Worm (Caenorhabditis elegans): Measurements from ENCODE around the gene M03F4.4.

M03F4.4 gene

ce11 chrX:4961681-4962656 lies 4.8 kb upstream of the M03F4.4 start (continued):
- peak; percentile 55 for TF ChIP-seq sptf-1 (tag; optimal IDR thresholded peaks at IDR 0.05)

- TF ChIP-seq ceh-39 (tag; optimal IDR thresholded peaks at IDR 0.05): no peak
- TF ChIP-seq hlh-1 (tag; optimal IDR thresholded peaks at IDR 0.05): peak; percentile 12
- TF ChIP-seq unc-120 (tag; optimal IDR thresholded peaks at IDR 0.05; ENCODE audit: poor library complexity, severe bottlenecking): no peak
- TF ChIP-seq bed-3 (GFP tag; optimal IDR thresholded peaks at IDR 0.05): no peak
- no peak for TF ChIP-seq mab-5 (tag; optimal IDR thresholded peaks at IDR 0.05)
- no peak for TF ChIP-seq sem-2 (GFP tag; optimal IDR thresholded peaks at IDR 0.05)
- TF ChIP-seq ztf-11 (tag; optimal IDR thresholded peaks at IDR 0.05): peak; percentile 28
- TF ChIP-seq flh-1 (GFP tag; optimal IDR thresholded peaks at IDR 0.05): no peak
- no peak for TF ChIP-seq zip-8 (tag; optimal IDR thresholded peaks at IDR 0.05)
- no peak for TF ChIP-seq unc-39 (tag; optimal IDR thresholded peaks at IDR 0.05)
- peak; percentile 38 for TF ChIP-seq ces-1 (GFP tag; optimal IDR thresholded peaks at IDR 0.05)
- peak; percentile 16 for TF ChIP-seq M03D4.4 (tag; optimal IDR thresholded peaks at IDR 0.05)
- peak; percentile 72 for TF ChIP-seq sptf-1 (tag; optimal IDR thresholded peaks at IDR 0.05)
- TF ChIP-seq lsy-2 (tag; optimal IDR thresholded peaks at IDR 0.05): no peak
- TF ChIP-seq tbx-8 (GFP tag; optimal IDR thresholded peaks at IDR 0.05): no peak
- no peak for TF ChIP-seq cnd-1 (tag; optimal IDR thresholded peaks at IDR 0.05)
- no peak for TF ChIP-seq snpc-4 (tag; optimal IDR thresholded peaks at IDR 0.05)
- peak; percentile 34 for TF ChIP-seq ceh-43 (GFP tag; optimal IDR thresholded peaks at IDR 0.05)
- no peak for TF ChIP-seq ham-2 (GFP tag; optimal IDR thresholded peaks at IDR 0.05)
- peak; percentile 42 for TF ChIP-seq elt-1 (tag; optimal IDR thresholded peaks at IDR 0.05; ENCODE audit: borderline replicate concordance, insufficient read depth)
- TF ChIP-seq mep-1 (tag; optimal IDR thresholded peaks at IDR 0.05): no peak
- no peak for TF ChIP-seq lin-32 (GFP tag; optimal IDR thresholded peaks at IDR 0.05)
- no peak for TF ChIP-seq nhr-12 (tag; optimal IDR thresholded peaks at IDR 0.05)
- no peak for TF ChIP-seq nhr-237 (tag; optimal IDR thresholded peaks at IDR 0.05)
- TF ChIP-seq pha-4 (tag; optimal IDR thresholded peaks at IDR 0.05): no peak
- TF ChIP-seq nhr-76 (tag; optimal IDR thresholded peaks at IDR 0.05): no peak
- no peak for TF ChIP-seq elt-3 (tag; optimal IDR thresholded peaks at IDR 0.05)
- no peak for TF ChIP-seq unc-62 (GFP tag; optimal IDR thresholded peaks at IDR 0.05)
- peak; percentile 59 for TF ChIP-seq ceh-83 (GFP tag; optimal IDR thresholded peaks at IDR 0.05)
- TF ChIP-seq lin-13 (tag; optimal IDR thresholded peaks at IDR 0.05): no peak
- peak; percentile 25 for TF ChIP-seq mls-2 (tag; optimal IDR thresholded peaks at IDR 0.05)
- no peak for TF ChIP-seq blmp-1 (tag; optimal IDR thresholded peaks at IDR 0.05)
- TF ChIP-seq nhr-28 (tag; optimal IDR thresholded peaks at IDR 0.05): no peak
- TF ChIP-seq nhr-2 (tag; optimal IDR thresholded peaks at IDR 0.05): no peak
- TF ChIP-seq drap-1 (GFP tag; optimal IDR thresholded peaks at IDR 0.05): no peak
These were observed 3.9 kb upstream of the M03F4.4 start for ce11 chrX:4960910-4961680.

- TF ChIP-seq pha-4 (tag; optimal IDR thresholded peaks at IDR 0.05): peak; percentile 8
- TF ChIP-seq tbx-8 (GFP tag; optimal IDR thresholded peaks at IDR 0.05): no peak
- TF ChIP-seq lin-13 (tag; optimal IDR thresholded peaks at IDR 0.05): no peak
- TF ChIP-seq hlh-1 (tag; optimal IDR thresholded peaks at IDR 0.05): peak; percentile 39
- TF ChIP-seq ztf-11 (tag; optimal IDR thresholded peaks at IDR 0.05): peak; percentile 18
- TF ChIP-seq lsy-2 (tag; optimal IDR thresholded peaks at IDR 0.05): peak; percentile 32
- TF ChIP-seq sptf-1 (tag; optimal IDR thresholded peaks at IDR 0.05): no peak
- peak; percentile 3 for TF ChIP-seq lin-32 (GFP tag; optimal IDR thresholded peaks at IDR 0.05)
- TF ChIP-seq ceh-83 (GFP tag; optimal IDR thresholded peaks at IDR 0.05): no peak
- TF ChIP-seq blmp-1 (tag; optimal IDR thresholded peaks at IDR 0.05): no peak
- TF ChIP-seq drap-1 (GFP tag; optimal IDR thresholded peaks at IDR 0.05): peak; percentile 39
- no peak for TF ChIP-seq mls-2 (tag; optimal IDR thresholded peaks at IDR 0.05)
- TF ChIP-seq elt-1 (tag; optimal IDR thresholded peaks at IDR 0.05; ENCODE audit: borderline replicate concordance, insufficient read depth): no peak
- no peak for TF ChIP-seq zip-8 (tag; optimal IDR thresholded peaks at IDR 0.05)
- no peak for TF ChIP-seq nhr-237 (tag; optimal IDR thresholded peaks at IDR 0.05)
- no peak for TF ChIP-seq sem-2 (GFP tag; optimal IDR thresholded peaks at IDR 0.05)
- TF ChIP-seq elt-3 (tag; optimal IDR thresholded peaks at IDR 0.05): no peak
- peak; percentile 96 for TF ChIP-seq unc-120 (tag; optimal IDR thresholded peaks at IDR 0.05; ENCODE audit: poor library complexity, severe bottlenecking)
- peak; percentile 57 for TF ChIP-seq cnd-1 (tag; optimal IDR thresholded peaks at IDR 0.05)
- TF ChIP-seq unc-62 (GFP tag; optimal IDR thresholded peaks at IDR 0.05): peak; percentile 27
These were observed 3.2 kb upstream of the M03F4.4 start, which contains the start of gene act-4 for ce11 chrX:4960422-4960821. Gene act-4 (plus strand): TSS chrX:4960621.

Data from whole organism, mixed stage, embryonic.